Worm (Caenorhabditis elegans) whole organism, late embryonic: Measurements from ENCODE around the gene ZK742.4.

Experiments used
- F13H6.1 ChIP-seq: sonication (generic microtip); optimal IDR thresholded peaks from 2 replicates; lab custom pipeline; 2016; ENCODE audit warnings: missing genetic modification characterization, missing compliant biosample characterization
- K02D7.2 ChIP-seq: sonication (generic microtip); optimal IDR thresholded peaks from 2 replicates; lab custom pipeline; 2017; ENCODE audit warnings: mild to moderate bottlenecking, missing genetic modification characterization, missing compliant biosample characterization
- ceh-34 ChIP-seq: sonication (generic microtip); optimal IDR thresholded peaks from 2 replicates; lab custom pipeline; 2016; ENCODE audit warnings: mild to moderate bottlenecking, missing genetic modification characterization, missing compliant biosample characterization
- ets-4 ChIP-seq: sonication (generic microtip); optimal IDR thresholded peaks from 2 replicates; lab custom pipeline; 2016; ENCODE audit warnings: missing genetic modification characterization, missing compliant biosample characterization
- fax-1 ChIP-seq: sonication (generic microtip); optimal IDR thresholded peaks from 2 replicates; lab custom pipeline; 2016; ENCODE audit warnings: missing genotype, missing genetic modification characterization, missing compliant biosample characterization
- lin-11 ChIP-seq: fragments of 200-800 bp; sonication (Bioruptor generic); optimal IDR thresholded peaks from 2 replicates; lab custom pipeline; 2018; ENCODE audit warnings: mild to moderate bottlenecking, missing genetic modification characterization, missing compliant biosample characterization
- nhr-11 ChIP-seq: fragments of 150-350 bp; optimal IDR thresholded peaks from 2 replicates; lab custom pipeline; 2014; ENCODE audit warnings: missing biosample characterization, missing genetic modification characterization
- pag-3 ChIP-seq: sonication (generic microtip); optimal IDR thresholded peaks from 2 replicates; lab custom pipeline; 2016; ENCODE audit warnings: missing compliant biosample characterization, missing genetic modification characterization, borderline replicate concordance
- pax-1 ChIP-seq: fragments of 150-350 bp; optimal IDR thresholded peaks from 2 replicates; lab custom pipeline; 2014; ENCODE audit warnings: missing biosample characterization, missing genetic modification characterization
- pha-4 ChIP-seq: fragments of 150-350 bp; optimal IDR thresholded peaks from 2 replicates; lab custom pipeline; 2018; ENCODE audit warnings: missing biosample characterization, missing genetic modification reagents, missing genetic modification characterization
- syd-9 ChIP-seq: sonication (generic microtip); optimal IDR thresholded peaks from 2 replicates; lab custom pipeline; 2016; ENCODE audit warnings: mild to moderate bottlenecking, missing genetic modification characterization, moderate library complexity, missing compliant biosample characterization
- unc-3 ChIP-seq, 2 experiments: fragments of 200-800 bp in 1 of 2; sonication (Bioruptor generic) in 1 of 2; sonication (generic microtip) in 1 of 2; conservative IDR thresholded peaks in 1 of 2; optimal IDR thresholded peaks in 1 of 2; 2 replicates each; pipeline versions ENCODE4 v1.3.6 to Lab custom; 2016 to 2022; ENCODE audit warnings: missing compliant biosample characterization in 2 of 2, missing genetic modification characterization in 2 of 2, missing genetic modification reagents in 1 of 2

DNA sequence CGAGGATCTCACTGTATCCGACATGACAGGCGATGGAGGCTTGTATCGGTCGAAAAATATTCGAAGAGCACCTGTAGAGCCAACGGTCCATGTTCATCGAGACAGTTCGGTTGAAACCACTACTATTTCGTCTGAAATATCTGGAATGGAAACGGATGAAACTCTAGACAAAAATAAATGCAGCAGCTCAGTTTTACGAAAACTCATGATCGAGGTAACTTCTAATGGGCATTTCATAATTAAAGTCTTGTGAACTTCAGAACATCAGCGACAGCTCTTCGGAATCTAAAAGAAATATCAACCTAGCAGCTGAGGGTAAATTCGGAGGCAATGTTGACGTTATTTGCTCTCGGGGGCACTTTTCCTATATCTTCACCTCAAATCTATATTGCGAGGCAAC lies 36.4 kb downstream of the ZK742.4 start:
- no peak for TF ChIP-seq F13H6.1 (tag; lab: Kevin White, UChicago)
- TF ChIP-seq unc-3 (GFP tag; conservative IDR thresholded peaks at IDR 0.05; lab: Robert Waterston, UW) = no peak
- no peak for TF ChIP-seq unc-3 (tag; optimal IDR thresholded peaks at IDR 0.05; lab: Kevin White, UChicago)
- TF ChIP-seq pax-1 (tag; lab: Kevin White, UChicago) = no peak
- no peak for TF ChIP-seq K02D7.2 (tag; lab: Kevin White, UChicago)
- no peak for TF ChIP-seq ceh-34 (tag; lab: Kevin White, UChicago)
- TF ChIP-seq nhr-11 (tag; lab: Kevin White, UChicago) = no peak
- TF ChIP-seq fax-1 (tag; lab: Kevin White, UChicago) = no peak
- TF ChIP-seq pha-4 (tag; lab: Kevin White, UChicago) = no peak
- TF ChIP-seq pag-3 (tag; lab: Kevin White, UChicago) = no peak
- TF ChIP-seq ets-4 = no peak
- TF ChIP-seq syd-9 (tag; lab: Kevin White, UChicago) = no peak
- TF ChIP-seq lin-11 = no peak
